Worm (Caenorhabditis elegans) whole organism, late embryonic: ENCODE data around the gene F53A9.7.

Experiments used
- C08G9.2 ChIP-seq: sonication (generic microtip); optimal IDR thresholded peaks from 2 replicates; lab custom pipeline; 2016; ENCODE audit warnings: mild to moderate bottlenecking, missing genetic modification characterization, moderate library complexity, missing compliant biosample characterization
- F13H6.1 ChIP-seq: sonication (generic microtip); optimal IDR thresholded peaks from 2 replicates; lab custom pipeline; 2016; ENCODE audit warnings: missing genetic modification characterization, missing compliant biosample characterization
- ahr-1 ChIP-seq: sonication (generic microtip); optimal IDR thresholded peaks from 2 replicates; lab custom pipeline; 2016; ENCODE audit warnings: missing genetic modification characterization, missing compliant biosample characterization
- ceh-14 ChIP-seq: sonication (generic microtip); optimal IDR thresholded peaks from 2 replicates; lab custom pipeline; 2016; ENCODE audit warnings: missing genotype, missing genetic modification characterization, missing compliant biosample characterization
- ceh-18 ChIP-seq: sonication (generic microtip); optimal IDR thresholded peaks from 2 replicates; lab custom pipeline; 2016; ENCODE audit warnings: missing genetic modification characterization, missing compliant biosample characterization
- ceh-22 ChIP-seq: sonication (generic microtip); optimal IDR thresholded peaks from 2 replicates; lab custom pipeline; 2017; ENCODE audit warnings: missing biosample characterization, missing genetic modification characterization
- ceh-24 ChIP-seq: sonication (generic microtip); optimal IDR thresholded peaks from 2 replicates; lab custom pipeline; 2016; ENCODE audit warnings: mild to moderate bottlenecking, missing genetic modification characterization, missing compliant biosample characterization
- ceh-30 ChIP-seq: fragments of 150-350 bp; optimal IDR thresholded peaks from 2 replicates; lab custom pipeline; 2014; ENCODE audit warnings: missing biosample characterization, missing genetic modification characterization
- ceh-48 ChIP-seq: sonication (generic microtip); optimal IDR thresholded peaks from 2 replicates; lab custom pipeline; 2016; ENCODE audit warnings: missing genetic modification characterization, inconsistent platforms, missing compliant biosample characterization
- ceh-6 ChIP-seq: fragments of 200-800 bp; sonication (Bioruptor generic); optimal IDR thresholded peaks from 2 replicates; lab custom pipeline; 2018; ENCODE audit warnings: mild to moderate bottlenecking, missing genetic modification characterization, missing compliant biosample characterization
- dmd-4 ChIP-seq: sonication (generic microtip); optimal IDR thresholded peaks from 2 replicates; lab custom pipeline; 2016; ENCODE audit warnings: borderline replicate concordance, missing genetic modification characterization, missing compliant biosample characterization
- dve-1 ChIP-seq: sonication (generic microtip); optimal IDR thresholded peaks from 2 replicates; lab custom pipeline; 2017; ENCODE audit warnings: antibody characterized with exemption, mild to moderate bottlenecking, missing genetic modification characterization, missing compliant biosample characterization
- elt-4 ChIP-seq: sonication (generic microtip); optimal IDR thresholded peaks from 2 replicates; lab custom pipeline; 2016; ENCODE audit warnings: missing genetic modification characterization, missing compliant biosample characterization
- eyg-1 ChIP-seq: sonication (generic microtip); optimal IDR thresholded peaks from 2 replicates; lab custom pipeline; 2016; ENCODE audit warnings: missing genotype, missing genetic modification characterization, missing compliant biosample characterization
- fkh-10 ChIP-seq: fragments of 150-350 bp; optimal IDR thresholded peaks from 2 replicates; lab custom pipeline; 2014; ENCODE audit warnings: missing biosample characterization, missing genetic modification reagents, missing genetic modification characterization
- fkh-6 ChIP-seq: sonication (generic microtip); optimal IDR thresholded peaks from 2 replicates; lab custom pipeline; 2016; ENCODE audit warnings: missing genetic modification characterization, missing compliant biosample characterization
- gmeb-2 ChIP-seq: sonication (generic microtip); optimal IDR thresholded peaks from 2 replicates; lab custom pipeline; 2016; ENCODE audit warnings: missing genetic modification characterization, inconsistent platforms, missing compliant biosample characterization
- hlh-15 ChIP-seq: sonication (generic microtip); optimal IDR thresholded peaks from 2 replicates; lab custom pipeline; 2016; ENCODE audit warnings: missing genetic modification characterization, missing compliant biosample characterization
- hlh-6 ChIP-seq: sonication (generic microtip); optimal IDR thresholded peaks from 2 replicates; lab custom pipeline; 2016; ENCODE audit warnings: missing genotype, missing genetic modification characterization, missing compliant biosample characterization
- hlh-8 ChIP-seq: sonication (generic microtip); optimal IDR thresholded peaks from 2 replicates; lab custom pipeline; 2016; ENCODE audit warnings: missing genotype, missing genetic modification characterization, missing compliant biosample characterization
- lim-6 ChIP-seq: sonication (generic microtip); optimal IDR thresholded peaks from 2 replicates; lab custom pipeline; 2016; ENCODE audit warnings: missing genetic modification characterization, missing compliant biosample characterization
- madf-2 ChIP-seq: sonication (generic microtip); optimal IDR thresholded peaks from 2 replicates; lab custom pipeline; 2017; ENCODE audit warnings: missing genetic modification characterization, missing compliant biosample characterization
- mec-3 ChIP-seq: sonication (generic microtip); optimal IDR thresholded peaks from 2 replicates; lab custom pipeline; 2016; ENCODE audit warnings: borderline replicate concordance, missing genetic modification characterization, missing compliant biosample characterization
- nhr-11 ChIP-seq: fragments of 150-350 bp; optimal IDR thresholded peaks from 2 replicates; lab custom pipeline; 2014; ENCODE audit warnings: missing biosample characterization, missing genetic modification characterization
- pag-3 ChIP-seq: sonication (generic microtip); optimal IDR thresholded peaks from 2 replicates; lab custom pipeline; 2016; ENCODE audit warnings: missing compliant biosample characterization, missing genetic modification characterization, borderline replicate concordance
- pat-9 ChIP-seq: fragments of 200-800 bp; sonication (Bioruptor generic); optimal IDR thresholded peaks from 2 replicates; lab custom pipeline; 2018; ENCODE audit warnings: mild to moderate bottlenecking, missing genetic modification characterization, moderate library complexity, missing compliant biosample characterization
- pax-1 ChIP-seq: fragments of 150-350 bp; optimal IDR thresholded peaks from 2 replicates; lab custom pipeline; 2014; ENCODE audit warnings: missing biosample characterization, missing genetic modification characterization
- pha-2 ChIP-seq: sonication (generic microtip); optimal IDR thresholded peaks from 2 replicates; lab custom pipeline; 2017; ENCODE audit warnings: mild to moderate bottlenecking, missing genetic modification characterization, missing compliant biosample characterization
- pha-4 ChIP-seq: fragments of 150-350 bp; optimal IDR thresholded peaks from 2 replicates; lab custom pipeline; 2018; ENCODE audit warnings: missing biosample characterization, missing genetic modification reagents, missing genetic modification characterization
- pqm-1 ChIP-seq: sonication (generic microtip); optimal IDR thresholded peaks from 2 replicates; lab custom pipeline; 2016; ENCODE audit warnings: missing genetic modification characterization, missing compliant biosample characterization
- rnt-1 ChIP-seq: sonication (generic microtip); optimal IDR thresholded peaks from 2 replicates; lab custom pipeline; 2016; ENCODE audit warnings: missing genetic modification characterization, missing compliant biosample characterization
- sdc-2 ChIP-seq: sonication (generic microtip); optimal IDR thresholded peaks from 2 replicates; lab custom pipeline; 2016; ENCODE audit warnings: missing genotype, missing genetic modification characterization, missing compliant biosample characterization
- sox-4 ChIP-seq: sonication (generic microtip); optimal IDR thresholded peaks from 2 replicates; lab custom pipeline; 2017; ENCODE audit warnings: mild to moderate bottlenecking, missing genetic modification characterization, inconsistent platforms, missing compliant biosample characterization
- syd-9 ChIP-seq: sonication (generic microtip); optimal IDR thresholded peaks from 2 replicates; lab custom pipeline; 2016; ENCODE audit warnings: mild to moderate bottlenecking, missing genetic modification characterization, moderate library complexity, missing compliant biosample characterization
- tbx-7 ChIP-seq: sonication (generic microtip); optimal IDR thresholded peaks from 2 replicates; lab custom pipeline; 2016; ENCODE audit warnings: missing genotype, missing genetic modification characterization, missing compliant biosample characterization
- unc-3 ChIP-seq, 2 experiments: fragments of 200-800 bp in 1 of 2; sonication (Bioruptor generic) in 1 of 2; sonication (generic microtip) in 1 of 2; conservative IDR thresholded peaks in 1 of 2; optimal IDR thresholded peaks in 1 of 2; 2 replicates each; pipeline versions ENCODE4 v1.3.6 to Lab custom; 2016 to 2022; ENCODE audit warnings: missing compliant biosample characterization in 2 of 2, missing genetic modification characterization in 2 of 2, missing genetic modification reagents in 1 of 2
- unc-86 ChIP-seq: sonication (generic microtip); optimal IDR thresholded peaks from 2 replicates; lab custom pipeline; 2016; ENCODE audit warnings: missing genetic modification characterization, missing compliant biosample characterization
- zip-5 ChIP-seq: sonication (generic microtip); optimal IDR thresholded peaks from 2 replicates; lab custom pipeline; 2016; ENCODE audit warnings: missing genetic modification characterization, missing compliant biosample characterization

The F53A9.7 gene

DNA sequence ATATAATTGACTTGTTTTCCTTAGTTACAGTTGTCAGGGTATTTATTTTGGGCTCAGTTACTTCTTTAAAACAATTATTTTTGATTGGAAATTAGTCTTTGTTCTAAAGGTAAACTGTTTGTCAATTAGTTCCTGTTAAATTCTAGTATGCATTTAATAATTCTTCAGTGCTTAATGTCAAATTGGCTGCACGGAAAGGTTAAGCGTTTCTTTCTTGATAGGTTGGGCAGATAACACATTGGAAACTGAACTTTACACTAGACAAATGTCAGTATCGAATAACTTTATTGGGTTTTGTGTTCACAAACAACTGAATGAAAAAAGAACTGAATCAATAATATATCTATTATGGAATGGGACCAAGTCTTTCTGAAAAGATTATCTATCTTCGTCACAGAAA lies 1.9 kb downstream of the F53A9.7 start:
- TF ChIP-seq sox-4 (no peak), mec-3 (tag; lab: Kevin White, UChicago) (no peak), pha-4 (no peak), elt-4 (tag; lab: Kevin White, UChicago) (no peak), pag-3 (tag; lab: Kevin White, UChicago) (no peak), zip-5 (tag; lab: Kevin White, UChicago) (no peak), ceh-30 (tag; lab: Kevin White, UChicago) (no peak), ceh-48 (tag; lab: Kevin White, UChicago) (no peak), nhr-11 (tag; lab: Kevin White, UChicago) (no peak), ahr-1 (tag; lab: Kevin White, UChicago) (no peak), sdc-2 (tag; lab: Kevin White, UChicago) (no peak)

DNA sequence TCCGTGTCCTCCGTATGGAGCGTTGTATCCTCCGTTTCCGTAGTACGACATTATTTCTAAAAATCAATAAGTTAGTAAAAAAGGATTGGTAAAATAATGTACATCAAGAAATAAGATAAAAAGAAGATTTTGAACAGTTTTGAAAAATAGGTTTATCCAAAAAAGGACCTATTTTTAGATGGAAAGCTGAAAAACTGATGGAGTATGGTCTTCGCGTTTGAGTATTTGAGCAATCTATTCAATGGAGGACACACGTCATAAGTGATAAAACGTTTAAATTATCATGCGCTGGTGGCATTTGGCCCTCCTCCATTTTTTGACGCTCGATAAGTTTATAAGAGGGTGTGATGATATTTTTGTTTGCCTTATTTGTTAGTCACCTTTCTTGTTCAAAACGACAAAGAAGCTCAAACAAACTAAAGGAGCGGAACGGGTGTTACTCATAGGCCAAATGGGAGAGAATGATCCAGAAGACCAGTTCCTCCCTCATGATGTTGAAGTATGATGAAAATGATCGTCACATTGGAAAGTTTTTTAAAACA lies 2.9 kb downstream of the F53A9.7 start, which contains the start of gene F53A9.6:
TSS of gene F53A9.6 (minus strand) at position 51 of the 542 bp plus-strand sequence.
- TF ChIP-seq dve-1 (no peak), fkh-10 (GFP tag; lab: Kevin White, UChicago) (no peak), unc-3 (GFP tag; conservative IDR thresholded peaks at IDR 0.05; lab: Robert Waterston, UW) (no peak), unc-3 (tag; optimal IDR thresholded peaks at IDR 0.05; lab: Kevin White, UChicago) (no peak), madf-2 (tag; lab: Kevin White, UChicago) (no peak), hlh-6 (no peak), C08G9.2 (tag; lab: Kevin White, UChicago) (no peak), ceh-48 (tag; lab: Kevin White, UChicago) (no peak), pqm-1 (no peak), rnt-1 (tag; lab: Kevin White, UChicago) (no peak), tbx-7 (tag; lab: Kevin White, UChicago) (no peak), unc-86 (no peak), syd-9 (tag; lab: Kevin White, UChicago) (no peak), ceh-30 (tag; lab: Kevin White, UChicago) (no peak), eyg-1 (tag; lab: Kevin White, UChicago) (no peak), pax-1 (tag; lab: Kevin White, UChicago) (no peak), hlh-8 (tag; lab: Kevin White, UChicago) (no peak), lim-6 (no peak), F13H6.1 (tag; lab: Kevin White, UChicago) (no peak)

DNA sequence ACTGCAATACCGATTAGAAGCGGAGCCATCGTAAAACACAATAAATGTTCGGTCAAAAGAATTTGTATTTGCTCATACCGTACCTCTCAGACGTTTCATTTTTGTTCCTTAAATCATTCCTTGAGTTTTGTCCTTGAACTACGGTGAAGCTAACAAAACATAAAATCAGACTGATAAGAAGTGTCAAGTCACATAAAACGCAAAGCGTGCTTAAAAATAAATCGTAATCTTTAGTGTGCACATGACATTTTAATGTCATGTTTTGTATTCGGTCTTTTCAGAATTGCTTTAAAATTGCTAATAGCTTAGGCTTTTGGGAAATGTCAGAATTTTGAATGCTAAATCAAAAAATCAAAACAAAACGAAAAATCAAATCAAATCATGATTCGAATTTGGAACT lies 4.1 kb downstream of the F53A9.7 start:
- TF ChIP-seq fkh-10 (GFP tag; lab: Kevin White, UChicago), result no peak
- TF ChIP-seq pha-2 (tag; lab: Kevin White, UChicago), result no peak
- no peak for TF ChIP-seq ceh-30 (tag; lab: Kevin White, UChicago)
- no peak for TF ChIP-seq elt-4 (tag; lab: Kevin White, UChicago)
- no peak for TF ChIP-seq dmd-4 (tag; lab: Kevin White, UChicago)

DNA sequence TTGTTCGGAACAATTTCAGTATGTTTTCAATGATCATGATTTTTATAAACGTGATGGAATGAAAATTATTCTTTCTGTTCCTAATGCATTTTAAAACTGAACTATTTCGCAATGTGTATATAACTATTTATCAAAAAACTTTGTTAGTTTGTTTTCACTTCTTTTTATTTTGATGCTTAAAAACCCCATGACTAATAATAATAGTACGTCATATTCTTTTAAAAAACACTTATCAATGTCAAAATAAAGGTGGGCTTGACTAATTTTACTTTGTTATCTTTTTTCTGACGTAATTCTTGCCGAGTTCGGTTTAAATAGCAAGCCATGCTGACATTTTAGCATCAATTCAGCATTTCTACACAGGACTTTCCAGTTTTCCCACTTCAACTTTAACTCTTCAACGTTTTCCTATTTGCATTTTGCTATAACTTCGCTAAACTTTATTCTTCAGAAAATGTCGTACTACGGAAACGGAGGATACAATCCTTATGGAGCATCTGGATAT lies 5.5 kb downstream of the F53A9.7 start, which contains the start of gene F53A9.1:
TSS of gene F53A9.1 (plus strand) at position 455 of the 505 bp plus-strand sequence.
- TF ChIP-seq gmeb-2 (no peak), ceh-18 (tag; lab: Kevin White, UChicago) (no peak), syd-9 (tag; lab: Kevin White, UChicago) (no peak), pat-9 (tag; lab: Kevin White, UChicago) (no peak), nhr-11 (tag; lab: Kevin White, UChicago) (no peak), fkh-6 (no peak), C08G9.2 (tag; lab: Kevin White, UChicago) (no peak), ceh-24 (no peak), ceh-22 (tag; lab: Kevin White, UChicago) (no peak), pha-4 (no peak), tbx-7 (tag; lab: Kevin White, UChicago) (no peak), hlh-15 (tag; lab: Kevin White, UChicago) (no peak), pag-3 (tag; lab: Kevin White, UChicago) (no peak), ceh-6 (GFP tag; lab: Kevin White, UChicago) (no peak), mec-3 (tag; lab: Kevin White, UChicago) (no peak), ahr-1 (tag; lab: Kevin White, UChicago) (no peak), rnt-1 (tag; lab: Kevin White, UChicago) (no peak), fkh-10 (GFP tag; lab: Kevin White, UChicago) (no peak), ceh-14 (tag; lab: Kevin White, UChicago) (no peak)
